Worm (Caenorhabditis elegans) whole organism, L1 larva: Measurements from ENCODE around the gene ZC513.14.

ENCODE experiments used
- alr-1 ChIP-seq: fragments of 200-800 bp; sonication (Bioruptor generic); optimal IDR thresholded peaks from 2 replicates; lab custom pipeline; 2018; ENCODE audit warnings: borderline replicate concordance, mild to moderate bottlenecking, missing genetic modification characterization, missing compliant biosample characterization
- ama-1 ChIP-seq: fragments of 150-350 bp; optimal IDR thresholded peaks from 2 replicates; lab custom pipeline; 2014
- blmp-1 ChIP-seq: fragments of 150-350 bp; optimal IDR thresholded peaks from 2 replicates; lab custom pipeline; 2014; ENCODE audit warnings: missing biosample characterization, missing genetic modification characterization
- ceh-82 ChIP-seq, 3 experiments: fragments of 150-350 bp in 1 of 3; sonication (generic microtip) in 2 of 3; optimal IDR thresholded peaks; 2 replicates each; lab custom pipeline; 2014 to 2017; ENCODE audit warnings: missing biosample characterization in 3 of 3, missing genetic modification characterization in 3 of 3
- dpl-1 ChIP-seq, 3 experiments: fragments of 150-350 bp in 2 of 3; sonication (generic microtip) in 1 of 3; optimal IDR thresholded peaks; 2 replicates each; lab custom pipeline; 2014 to 2017; ENCODE audit warnings: missing biosample characterization in 3 of 3, missing genetic modification characterization in 3 of 3, missing genetic modification reagents in 3 of 3
- egl-27 ChIP-seq, 2 experiments: fragments of 150-350 bp in 1 of 2; sonication (generic microtip); optimal IDR thresholded peaks; 3 replicates each; lab custom pipeline; 2017 to 2018; ENCODE audit warnings: missing biosample characterization in 2 of 2, missing genetic modification characterization in 2 of 2, missing genetic modification reagents in 2 of 2
- mab-9 ChIP-seq: fragments of 200-800 bp; sonication (Bioruptor generic); IDR thresholded peaks from 2 replicates; pipeline ENCODE4 v1.3.6; 2022; ENCODE audit warnings: missing genetic modification reagents, missing genetic modification characterization, missing compliant biosample characterization
- sox-4 ChIP-seq: sonication (generic microtip); optimal IDR thresholded peaks from 2 replicates; lab custom pipeline; 2016; ENCODE audit warnings: missing genetic modification characterization, missing compliant biosample characterization
- unc-30 ChIP-seq: sonication (generic microtip); optimal IDR thresholded peaks from 2 replicates; lab custom pipeline; 2017; ENCODE audit warnings: missing biosample characterization, missing genetic modification characterization
- zag-1 ChIP-seq: fragments of 150-350 bp; optimal IDR thresholded peaks from 2 replicates; lab custom pipeline; 2014; ENCODE audit warnings: missing biosample characterization, missing genetic modification characterization
- ztf-4 ChIP-seq: fragments of 150-350 bp; optimal IDR thresholded peaks from 2 replicates; lab custom pipeline; 2014; ENCODE audit warnings: missing biosample characterization, missing genetic modification characterization

DNA sequence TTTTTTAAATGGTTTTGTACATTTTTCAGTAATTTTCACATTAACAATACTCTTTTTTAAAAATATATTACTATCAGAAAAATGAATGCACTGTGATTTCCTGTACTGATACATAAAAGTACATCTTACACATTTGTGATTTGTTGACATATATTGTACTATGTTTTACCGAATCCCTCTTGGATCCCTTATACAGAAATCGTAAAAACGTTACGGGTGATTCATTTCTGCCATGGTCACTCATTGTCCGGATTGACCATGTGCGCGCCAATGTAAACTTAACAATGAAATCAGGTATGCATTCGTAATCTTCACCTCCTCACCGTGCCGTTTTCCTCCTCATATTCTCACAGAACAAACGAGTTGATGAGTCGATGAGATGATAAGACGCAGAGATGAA is 18.3 kb upstream of the ZC513.14 start, which contains the start of gene ZC513.2:
- TF ChIP-seq unc-30 (no peak), mab-9 (GFP tag; lab: Robert Waterston, UW) (no peak), sox-4 (tag; lab: Kevin White, UChicago) (no peak), ceh-82 (tag; optimal IDR thresholded peaks at IDR 0.05; lab: Kevin White, UChicago) (no peak), dpl-1 (GFP tag; optimal IDR thresholded peaks at IDR 0.05; lab: Kevin White, UChicago) (no peak), egl-27 (tag; optimal IDR thresholded peaks at IDR 0.05; lab: Kevin White, UChicago) (no peak), blmp-1 (tag; lab: Kevin White, UChicago) (peak; percentile 16), zag-1 (tag; lab: Kevin White, UChicago) (no peak), alr-1 (no peak), ama-1 (lab: Kevin White, UChicago) (no peak), ztf-4 (no peak)
